Fruit fly (Drosophila melanogaster) whole organism, embryonic: Measurements from ENCODE around the gene CG11980.

Source experiments
- Bteb2 ChIP-seq: fragments of 200-800 bp; sonication (Bioruptor generic); optimal IDR thresholded peaks from 2 replicates; lab custom pipeline; 2016; ENCODE audit warnings: missing biosample characterization, missing genetic modification characterization
- CG10209 ChIP-seq: fragments of 200-800 bp; sonication (Bioruptor generic); optimal IDR thresholded peaks from 3 replicates; lab custom pipeline; 2017; ENCODE audit warnings: missing biosample characterization, mild to moderate bottlenecking, missing genetic modification characterization, missing genetic modification reagents
- CG10274 ChIP-seq: fragments of 200-800 bp; sonication (Bioruptor generic); optimal IDR thresholded peaks from 3 replicates; lab custom pipeline; 2017; ENCODE audit warnings: missing biosample characterization, mild to moderate bottlenecking, missing genetic modification characterization
- CG10979 ChIP-seq: fragments of 200-800 bp; sonication (Bioruptor generic); optimal IDR thresholded peaks from 2 replicates; lab custom pipeline; 2018; ENCODE audit warnings: missing biosample characterization, mild to moderate bottlenecking, missing genetic modification characterization, moderate library complexity
- CG11247 ChIP-seq: fragments of 200-800 bp; sonication (Bioruptor generic); IDR thresholded peaks from 2 replicates; pipeline ENCODE4 v1.3.6; 2022; ENCODE audit warnings: missing biosample characterization, missing genetic modification characterization
- CG11696 ChIP-seq: fragments of 200-800 bp; sonication (Bioruptor generic); IDR thresholded peaks from 2 replicates; pipeline ENCODE4 v1.3.6; 2022; ENCODE audit warnings: missing biosample characterization, missing genetic modification characterization
- CG11723 ChIP-seq: fragments of 200-800 bp; sonication (Bioruptor generic); optimal IDR thresholded peaks from 2 replicates; lab custom pipeline; 2017; ENCODE audit warnings: missing biosample characterization, mild to moderate bottlenecking, missing genetic modification characterization
- CG14667 ChIP-seq: fragments of 200-800 bp; sonication (Bioruptor generic); IDR thresholded peaks from 2 replicates; pipeline ENCODE4 v1.3.6; 2022; ENCODE audit warnings: missing biosample characterization, missing genetic modification characterization
- CG4617 ChIP-seq: fragments of 200-800 bp; sonication (Bioruptor generic); optimal IDR thresholded peaks from 3 replicates; lab custom pipeline; 2016; ENCODE audit warnings: missing biosample characterization, missing genetic modification characterization, borderline replicate concordance
- CG4707 ChIP-seq: fragments of 200-800 bp; sonication (Bioruptor generic); optimal IDR thresholded peaks from 2 replicates; lab custom pipeline; 2018; ENCODE audit warnings: missing biosample characterization, mild to moderate bottlenecking, missing genetic modification characterization, moderate library complexity
- CG5180 ChIP-seq: fragments of 200-800 bp; sonication (Bioruptor generic); optimal IDR thresholded peaks from 3 replicates; lab custom pipeline; 2017; ENCODE audit warnings: missing biosample characterization, missing genetic modification characterization, mild to moderate bottlenecking, moderate library complexity, missing genetic modification reagents
- CG6791 ChIP-seq: fragments of 200-800 bp; sonication (Bioruptor generic); IDR thresholded peaks from 3 replicates; pipeline ENCODE4 v1.3.6; 2022; ENCODE audit warnings: missing biosample characterization, missing genetic modification characterization; ENCODE audit not compliant: partially characterized antibody
- CG7839 ChIP-seq: fragments of 200-800 bp; sonication (Bioruptor generic); optimal IDR thresholded peaks from 3 replicates; lab custom pipeline; 2018; ENCODE audit warnings: missing biosample characterization, mild to moderate bottlenecking, missing genetic modification characterization, moderate library complexity
- CG7987 ChIP-seq: fragments of 200-800 bp; sonication (Bioruptor generic); optimal IDR thresholded peaks from 2 replicates; lab custom pipeline; 2018; ENCODE audit warnings: missing biosample characterization, mild to moderate bottlenecking, missing genetic modification characterization, moderate library complexity
- CG8924 ChIP-seq: fragments of 200-800 bp; optimal IDR thresholded peaks from 3 replicates; lab custom pipeline; 2019; ENCODE audit warnings: missing biosample characterization, mild to moderate bottlenecking, missing genetic modification characterization, moderate library complexity
- CG8944 ChIP-seq: fragments of 200-800 bp; sonication (Bioruptor generic); optimal IDR thresholded peaks from 3 replicates; lab custom pipeline; 2016; ENCODE audit warnings: missing biosample characterization, missing genetic modification characterization
- CHES-1-like ChIP-seq: fragments of 200-800 bp; sonication (Bioruptor generic); optimal IDR thresholded peaks from 2 replicates; lab custom pipeline; 2016; ENCODE audit warnings: missing biosample characterization, missing genetic modification characterization
- CTCF ChIP-seq: fragments of 200-800 bp; sonication (Bioruptor generic); optimal IDR thresholded peaks from 2 replicates; lab custom pipeline; 2017; ENCODE audit warnings: missing biosample characterization, mild to moderate bottlenecking, missing genetic modification characterization, moderate library complexity
- Dek ChIP-seq: fragments of 200-800 bp; sonication (Bioruptor generic); optimal IDR thresholded peaks from 3 replicates; lab custom pipeline; 2019; ENCODE audit warnings: missing biosample characterization, mild to moderate bottlenecking, missing genetic modification characterization, moderate library complexity
- Dref ChIP-seq: fragments of 200-800 bp; sonication (Bioruptor generic); IDR thresholded peaks from 2 replicates; pipeline ENCODE4 v1.3.6; 2022; ENCODE audit warnings: missing biosample characterization, missing genetic modification characterization
- E2f2 ChIP-seq: fragments of 200-800 bp; sonication (Bioruptor generic); IDR thresholded peaks from 2 replicates; pipeline ENCODE4 v1.3.6; 2022; ENCODE audit warnings: missing biosample characterization, missing genetic modification characterization
- Fer1 ChIP-seq: fragments of 200-800 bp; sonication (Bioruptor generic); optimal IDR thresholded peaks from 2 replicates; lab custom pipeline; 2017; ENCODE audit warnings: missing biosample characterization, mild to moderate bottlenecking, missing genetic modification characterization
- Fer2 ChIP-seq: fragments of 200-800 bp; sonication (Bioruptor generic); optimal IDR thresholded peaks from 2 replicates; lab custom pipeline; 2018; ENCODE audit warnings: missing biosample characterization, mild to moderate bottlenecking, missing genetic modification characterization, moderate library complexity
- H2.0 ChIP-seq: fragments of 200-800 bp; sonication (Bioruptor generic); IDR thresholded peaks from 2 replicates; pipeline ENCODE4 v1.3.6; 2022; ENCODE audit warnings: missing biosample characterization, missing genetic modification characterization
- Med ChIP-seq: fragments of 200-800 bp; sonication (Bioruptor generic); peaks from one replicate; lab custom pipeline; 2016; ENCODE audit warnings: missing biosample characterization, missing genetic modification characterization, mild to moderate bottlenecking, inconsistent platforms, moderate library complexity
- NC2α ChIP-seq: fragments of 200-800 bp; sonication (Bioruptor generic); optimal IDR thresholded peaks from 2 replicates; lab custom pipeline; 2016; ENCODE audit warnings: missing biosample characterization, missing genetic modification characterization
- PHDP ChIP-seq: fragments of 200-800 bp; sonication (Bioruptor generic); optimal IDR thresholded peaks from 3 replicates; lab custom pipeline; 2018; ENCODE audit warnings: missing biosample characterization, mild to moderate bottlenecking, missing genetic modification characterization, moderate library complexity
- Six4 ChIP-seq: fragments of 200-800 bp; sonication (Bioruptor generic); optimal IDR thresholded peaks from 2 replicates; lab custom pipeline; 2016; ENCODE audit warnings: missing biosample characterization, missing genetic modification characterization
- Vsx1 ChIP-seq: fragments of 200-800 bp; sonication (Bioruptor generic); optimal IDR thresholded peaks from 2 replicates; lab custom pipeline; 2017; ENCODE audit warnings: missing biosample characterization, mild to moderate bottlenecking, missing genetic modification characterization, missing genetic modification reagents
- aop ChIP-seq: fragments of 200-800 bp; sonication (Bioruptor generic); IDR thresholded peaks from 2 replicates; pipeline ENCODE4 v1.3.6; 2022; ENCODE audit warnings: missing biosample characterization, missing genetic modification characterization
- cato ChIP-seq: fragments of 200-800 bp; sonication (Bioruptor generic); optimal IDR thresholded peaks from 2 replicates; lab custom pipeline; 2016; ENCODE audit warnings: missing biosample characterization, missing genetic modification characterization, borderline replicate concordance
- cg ChIP-seq: fragments of 200-800 bp; sonication (Bioruptor generic); optimal IDR thresholded peaks from 3 replicates; lab custom pipeline; 2019; ENCODE audit warnings: missing biosample characterization, mild to moderate bottlenecking, missing genetic modification characterization, moderate library complexity
- crc ChIP-seq: fragments of 200-800 bp; sonication (Bioruptor generic); optimal IDR thresholded peaks from 2 replicates; lab custom pipeline; 2016; ENCODE audit warnings: missing biosample characterization, missing genetic modification characterization
- crp ChIP-seq, 2 experiments: fragments of 200-800 bp; sonication (Bioruptor generic); optimal IDR thresholded peaks; 2 replicates in 1 of 2; 3 replicates in 1 of 2; lab custom pipeline; 2017; ENCODE audit warnings: missing biosample characterization in 2 of 2, missing genetic modification characterization in 2 of 2, mild to moderate bottlenecking in 1 of 2, moderate library complexity in 1 of 2
- dati ChIP-seq: fragments of 200-800 bp; sonication (Bioruptor generic); IDR thresholded peaks from 2 replicates; pipeline ENCODE4 v1.3.6; 2022; ENCODE audit warnings: missing biosample characterization, missing genetic modification characterization
- dmrt11E ChIP-seq: fragments of 200-800 bp; sonication (Bioruptor generic); optimal IDR thresholded peaks from 3 replicates; lab custom pipeline; 2018; ENCODE audit warnings: missing biosample characterization, mild to moderate bottlenecking, missing genetic modification characterization, moderate library complexity
- gce ChIP-seq: fragments of 200-800 bp; sonication (Bioruptor generic); IDR thresholded peaks from 3 replicates; pipeline ENCODE4 v1.3.6; 2022; ENCODE audit warnings: missing biosample characterization, missing genetic modification characterization
- gcm2 ChIP-seq: fragments of 200-800 bp; sonication (Bioruptor generic); optimal IDR thresholded peaks from 2 replicates; lab custom pipeline; 2016; ENCODE audit warnings: missing biosample characterization, missing genetic modification characterization
- gem ChIP-seq: fragments of 200-800 bp; sonication (Bioruptor generic); optimal IDR thresholded peaks from 2 replicates; lab custom pipeline; 2019; ENCODE audit warnings: missing biosample characterization, mild to moderate bottlenecking, missing genetic modification characterization, moderate library complexity
- gt ChIP-seq: fragments of 200-800 bp; sonication (Bioruptor generic); IDR thresholded peaks from 2 replicates; pipeline ENCODE4 v1.3.6; 2022; ENCODE audit warnings: missing biosample characterization, missing genetic modification characterization
- inv ChIP-seq: fragments of 200-800 bp; sonication (Bioruptor generic); IDR thresholded peaks from 2 replicates; pipeline ENCODE4 v1.3.6; 2022; ENCODE audit warnings: missing biosample characterization, missing genetic modification characterization; ENCODE audit not compliant: partially characterized antibody
- kni ChIP-seq: fragments of 200-800 bp; sonication (Bioruptor generic); optimal IDR thresholded peaks from 3 replicates; lab custom pipeline; 2017; ENCODE audit warnings: mild to moderate bottlenecking, missing biosample characterization, missing genetic modification reagents, missing genetic modification characterization
- lbe ChIP-seq: fragments of 200-800 bp; sonication (Bioruptor generic); optimal IDR thresholded peaks from 2 replicates; lab custom pipeline; 2016; ENCODE audit warnings: missing biosample characterization, mild to moderate bottlenecking, missing genetic modification characterization
- pita ChIP-seq: fragments of 200-800 bp; sonication (Bioruptor generic); optimal IDR thresholded peaks from 2 replicates; lab custom pipeline; 2017; ENCODE audit warnings: missing biosample characterization, mild to moderate bottlenecking, missing genetic modification characterization
- psq ChIP-seq: fragments of 200-800 bp; sonication (Bioruptor generic); optimal IDR thresholded peaks from 2 replicates; lab custom pipeline; 2017; ENCODE audit warnings: missing biosample characterization, missing genetic modification characterization
- tio ChIP-seq: fragments of 200-800 bp; sonication (Bioruptor generic); optimal IDR thresholded peaks from 2 replicates; lab custom pipeline; 2017; ENCODE audit warnings: missing biosample characterization, missing genetic modification characterization, inconsistent platforms
- ttk ChIP-seq: fragments of 200-800 bp; sonication (Bioruptor generic); IDR thresholded peaks from 2 replicates; pipeline ENCODE4 v2.1.2; 2022; ENCODE audit warnings: missing biosample characterization, missing genetic modification characterization
- tup ChIP-seq: fragments of 200-800 bp; sonication (Bioruptor generic); optimal IDR thresholded peaks from 2 replicates; lab custom pipeline; 2016; ENCODE audit warnings: missing biosample characterization, mild to moderate bottlenecking, missing genetic modification characterization, moderate library complexity
- unc-4 ChIP-seq: fragments of 200-800 bp; sonication (Bioruptor generic); IDR thresholded peaks from 2 replicates; pipeline ENCODE4 v1.3.6; 2022; ENCODE audit warnings: missing biosample characterization, missing genetic modification characterization; ENCODE audit not compliant: partially characterized antibody
- vvl ChIP-seq: fragments of 200-800 bp; sonication (Bioruptor generic); IDR thresholded peaks from 2 replicates; pipeline ENCODE4 v1.3.6; 2022; ENCODE audit warnings: missing biosample characterization, missing genetic modification characterization

The CG11980 gene

dm6 chr3R:9051937-9052680 is 48.3 kb downstream of the CG11980 start, which contains the start of gene Kdm2 (continued):
- TF ChIP-seq cato (GFP tag; lab: Kevin White, UChicago) (no peak), CHES-1-like (GFP tag; lab: Kevin White, UChicago) (no peak), kni (no peak), crc (GFP tag; lab: Kevin White, UChicago) (no peak), tio (GFP tag; lab: Kevin White, UChicago) (no peak), unc-4 (no peak), CG4617 (GFP tag; lab: Kevin White, UChicago) (peak; percentile 48), CTCF (peak; percentile 56), vvl (GFP tag; lab: Robert Waterston, UW) (no peak), gt (GFP tag; lab: Robert Waterston, UW) (no peak), Dek (peak; percentile 57), E2f2 (GFP tag; lab: Robert Waterston, UW) (no peak), pita (no peak), CG14667 (GFP tag; lab: Robert Waterston, UW) (no peak), CG8944 (no peak), NC2α (GFP tag; lab: Kevin White, UChicago) (no peak), CG4707 (GFP tag; lab: Kevin White, UChicago) (no peak), CG10209 (no peak), lbe (GFP tag; lab: Kevin White, UChicago) (peak; percentile 4), Fer1 (no peak), CG10274 (GFP tag; lab: Kevin White, UChicago) (no peak), ttk (no peak), CG11723 (GFP tag; lab: Kevin White, UChicago) (no peak), Six4 (GFP tag; lab: Kevin White, UChicago) (no peak), gem (tag; lab: Kevin White, UChicago) (peak; percentile 12), CG5180 (no peak), gcm2 (no peak), crp (GFP tag; optimal IDR thresholded peaks at IDR 0.05; lab: Kevin White, UChicago) (no peak), CG10979 (tag; lab: Kevin White, UChicago) (peak; percentile 12), CG7987 (GFP tag; lab: Kevin White, UChicago) (peak; percentile 55), H2.0 (no peak), dati (no peak), inv (GFP tag; lab: Robert Waterston, UW) (no peak), Bteb2 (GFP tag; lab: Kevin White, UChicago) (no peak), Vsx1 (peak; percentile 3), Dref (GFP tag; lab: Robert Waterston, UW) (no peak), Fer2 (tag; lab: Kevin White, UChicago) (no peak), CG6791 (GFP tag; lab: Robert Waterston, UW) (no peak), cg (GFP tag; lab: Kevin White, UChicago) (no peak), CG11247 (no peak), gce (GFP tag; lab: Robert Waterston, UW) (no peak), tup (GFP tag; lab: Kevin White, UChicago) (no peak), CG7839 (tag; lab: Kevin White, UChicago) (peak; percentile 31), dmrt11E (no peak), Med (GFP tag; lab: Kevin White, UChicago) (peak; percentile 88), aop (no peak), CG11696 (no peak), psq (GFP tag; lab: Kevin White, UChicago) (no peak), CG8924 (tag; lab: Kevin White, UChicago) (peak; percentile 66), PHDP (tag; lab: Kevin White, UChicago) (no peak)
